Worm (Caenorhabditis elegans) whole organism, L2 larva: Measurements from ENCODE around the gene grl-25.

Source experiments
- F13H6.1 ChIP-seq: sonication (generic microtip); optimal IDR thresholded peaks from 2 replicates; lab custom pipeline; 2016; ENCODE audit warnings: missing genetic modification characterization, missing compliant biosample characterization
- R02D3.7 ChIP-seq: fragments of 150-350 bp; optimal IDR thresholded peaks from 2 replicates; lab custom pipeline; 2014; ENCODE audit warnings: missing biosample characterization, missing genetic modification characterization
- Y55F3AM.14 ChIP-seq: fragments of 200-800 bp; sonication (Bioruptor generic); optimal IDR thresholded peaks from 2 replicates; lab custom pipeline; 2018; ENCODE audit warnings: mild to moderate bottlenecking, missing genetic modification characterization, missing compliant biosample characterization
- ZK546.5 ChIP-seq: sonication (generic microtip); optimal IDR thresholded peaks from 2 replicates; lab custom pipeline; 2017; ENCODE audit warnings: missing biosample characterization, missing genetic modification characterization
- alr-1 ChIP-seq: fragments of 150-350 bp; optimal IDR thresholded peaks from 2 replicates; lab custom pipeline; 2014; ENCODE audit warnings: missing biosample characterization, missing genetic modification characterization
- ama-1 ChIP-seq: fragments of 150-350 bp; optimal IDR thresholded peaks from 2 replicates; lab custom pipeline; 2018; ENCODE audit warnings: inconsistent platforms
- blmp-1 ChIP-seq: sonication (generic microtip); optimal IDR thresholded peaks from 2 replicates; lab custom pipeline; 2017; ENCODE audit warnings: missing genetic modification characterization, mild to moderate bottlenecking, missing compliant biosample characterization, antibody characterized with exemption, moderate library complexity; ENCODE audit not compliant: insufficient read depth
- ceh-16 ChIP-seq: fragments of 150-350 bp; optimal IDR thresholded peaks from 2 replicates; lab custom pipeline; 2014; ENCODE audit warnings: missing biosample characterization, missing genetic modification characterization
- crh-2 ChIP-seq: sonication (generic microtip); optimal IDR thresholded peaks from 2 replicates; lab custom pipeline; 2017; ENCODE audit warnings: missing biosample characterization, missing genetic modification characterization
- dmd-4 ChIP-seq: sonication (generic microtip); optimal IDR thresholded peaks from 2 replicates; lab custom pipeline; 2017; ENCODE audit warnings: missing biosample characterization, missing genetic modification characterization
- egl-27 ChIP-seq: sonication (generic microtip); optimal IDR thresholded peaks from 3 replicates; lab custom pipeline; 2017; ENCODE audit warnings: missing biosample characterization, missing genetic modification reagents, missing genetic modification characterization
- elt-1 ChIP-seq: fragments of 150-350 bp; optimal IDR thresholded peaks from 2 replicates; lab custom pipeline; 2014; ENCODE audit warnings: missing biosample characterization, missing genetic modification characterization
- fos-1 ChIP-seq: fragments of 150-350 bp; optimal IDR thresholded peaks from 2 replicates; lab custom pipeline; 2014; ENCODE audit warnings: missing biosample characterization, missing genetic modification characterization
- gmeb-1 ChIP-seq: fragments of 150-350 bp; optimal IDR thresholded peaks from 2 replicates; lab custom pipeline; 2014; ENCODE audit warnings: missing biosample characterization, missing genetic modification characterization
- lin-13 ChIP-seq: fragments of 150-350 bp; optimal IDR thresholded peaks from 2 replicates; lab custom pipeline; 2014; ENCODE audit warnings: missing biosample characterization, missing genetic modification reagents, missing genetic modification characterization
- lin-39 ChIP-seq: fragments of 150-350 bp; optimal IDR thresholded peaks from 2 replicates; lab custom pipeline; 2014; ENCODE audit warnings: missing biosample characterization, missing genetic modification reagents, missing genetic modification characterization
- lsy-2 ChIP-seq, 2 experiments: fragments of 150-350 bp in 1 of 2; sonication (generic microtip) in 1 of 2; optimal IDR thresholded peaks; 2 replicates each; lab custom pipeline; 2014 to 2017; ENCODE audit warnings: missing biosample characterization in 2 of 2, missing genetic modification characterization in 2 of 2
- mab-5 ChIP-seq: fragments of 150-350 bp; optimal IDR thresholded peaks from 2 replicates; lab custom pipeline; 2014; ENCODE audit warnings: missing biosample characterization, missing genetic modification characterization
- mdl-1 ChIP-seq, 2 experiments: fragments of 150-350 bp in 1 of 2; sonication (generic microtip) in 1 of 2; optimal IDR thresholded peaks; 2 replicates each; lab custom pipeline; 2017; ENCODE audit warnings: missing biosample characterization in 2 of 2, missing genetic modification characterization in 2 of 2
- nhr-10 ChIP-seq: sonication (generic microtip); optimal IDR thresholded peaks from 2 replicates; lab custom pipeline; 2017; ENCODE audit warnings: missing biosample characterization, missing genetic modification characterization
- nhr-11 ChIP-seq: fragments of 150-350 bp; optimal IDR thresholded peaks from 2 replicates; lab custom pipeline; 2014; ENCODE audit warnings: missing biosample characterization, missing genetic modification characterization
- nhr-12 ChIP-seq: fragments of 150-350 bp; optimal IDR thresholded peaks from 2 replicates; lab custom pipeline; 2014; ENCODE audit warnings: missing biosample characterization, missing genetic modification characterization
- nhr-21 ChIP-seq: fragments of 150-350 bp; optimal IDR thresholded peaks from 2 replicates; lab custom pipeline; 2014; ENCODE audit warnings: missing biosample characterization, missing genetic modification characterization
- nhr-23 ChIP-seq: fragments of 150-350 bp; optimal IDR thresholded peaks from 2 replicates; lab custom pipeline; 2014; ENCODE audit warnings: missing biosample characterization, missing genetic modification reagents, missing genetic modification characterization
- nhr-237 ChIP-seq: fragments of 150-350 bp; optimal IDR thresholded peaks from 2 replicates; lab custom pipeline; 2014; ENCODE audit warnings: missing biosample characterization, missing genetic modification characterization
- nhr-25 ChIP-seq: fragments of 150-350 bp; sonication (generic microtip); optimal IDR thresholded peaks from 3 replicates; lab custom pipeline; 2014; ENCODE audit warnings: missing biosample characterization, missing genetic modification characterization
- nhr-6 ChIP-seq: fragments of 150-350 bp; optimal IDR thresholded peaks from 2 replicates; lab custom pipeline; 2014; ENCODE audit warnings: missing biosample characterization, missing genetic modification characterization
- nhr-77 ChIP-seq: fragments of 150-350 bp; optimal IDR thresholded peaks from 2 replicates; lab custom pipeline; 2014; ENCODE audit warnings: missing biosample characterization, missing genetic modification characterization
- peb-1 ChIP-seq: fragments of 150-350 bp; optimal IDR thresholded peaks from 2 replicates; lab custom pipeline; 2014; ENCODE audit warnings: missing biosample characterization, missing genetic modification characterization
- sem-4 ChIP-seq: fragments of 150-350 bp; optimal IDR thresholded peaks from 2 replicates; lab custom pipeline; 2014; ENCODE audit warnings: missing biosample characterization, missing genetic modification reagents, missing genetic modification characterization
- sma-3 ChIP-seq: sonication (generic microtip); optimal IDR thresholded peaks from 2 replicates; lab custom pipeline; 2016; ENCODE audit warnings: missing genetic modification reagents, missing genetic modification characterization, missing compliant biosample characterization
- sma-9 ChIP-seq, 2 experiments: fragments of 150-350 bp in 1 of 2; sonication (generic microtip) in 1 of 2; optimal IDR thresholded peaks; 2 replicates each; lab custom pipeline; 2014 to 2016; ENCODE audit warnings: missing genetic modification characterization in 2 of 2, mild to moderate bottlenecking in 1 of 2, missing biosample characterization in 1 of 2, missing compliant biosample characterization in 1 of 2, missing genetic modification reagents in 1 of 2, moderate library complexity in 1 of 2
- snpc-4 ChIP-seq: fragments of 150-350 bp; optimal IDR thresholded peaks from 2 replicates; lab custom pipeline; 2014; ENCODE audit warnings: missing biosample characterization, missing genetic modification characterization
- unc-55 ChIP-seq: fragments of 150-350 bp; sonication (generic microtip); optimal IDR thresholded peaks from 3 replicates; lab custom pipeline; 2014; ENCODE audit warnings: missing biosample characterization, missing genetic modification reagents, missing genetic modification characterization
- unc-62 ChIP-seq: fragments of 150-350 bp; optimal IDR thresholded peaks from 2 replicates; lab custom pipeline; 2014; ENCODE audit warnings: missing biosample characterization, missing genetic modification reagents, missing genetic modification characterization
- ztf-1 ChIP-seq: fragments of 200-800 bp; sonication (Bioruptor generic); conservative IDR thresholded peaks from 2 replicates; pipeline ENCODE4 v1.3.6; 2022; ENCODE audit warnings: missing genetic modification characterization, missing compliant biosample characterization
- ztf-11 ChIP-seq: sonication (generic microtip); optimal IDR thresholded peaks from 2 replicates; lab custom pipeline; 2017; ENCODE audit warnings: missing biosample characterization, missing genetic modification characterization
- ztf-4 ChIP-seq: fragments of 150-350 bp; optimal IDR thresholded peaks from 2 replicates; lab custom pipeline; 2014; ENCODE audit warnings: missing biosample characterization, missing genetic modification characterization

The grl-25 gene

ce11 chrIII:8984960-8985359 lies 22.9 kb downstream of the grl-25 start (continued):
- TF ChIP-seq lsy-2 (tag; optimal IDR thresholded peaks at IDR 0.05; lab: Kevin White, UChicago) (peak in 1 of 2 experiments; percentile 78), sma-9 (GFP tag; optimal IDR thresholded peaks at IDR 0.05; lab: Kevin White, UChicago) (peak; percentile 83), sma-9 (tag; optimal IDR thresholded peaks at IDR 0.05; lab: Kevin White, UChicago) (no peak), blmp-1 (no peak), egl-27 (tag; lab: Kevin White, UChicago) (peak; percentile 59), nhr-77 (tag; lab: Kevin White, UChicago) (no peak), nhr-21 (tag; lab: Kevin White, UChicago) (no peak), R02D3.7 (tag; lab: Kevin White, UChicago) (no peak), lin-13 (peak; percentile 46), gmeb-1 (tag; lab: Kevin White, UChicago) (no peak), ama-1 (lab: Kevin White, UChicago) (no peak), lin-39 (tag; lab: Kevin White, UChicago) (no peak)
- TF ChIP-seq, all 48 proteins: peak for 19

ce11 chrIII:8985461-8985860 lies 23.4 kb downstream of the grl-25 start:
- TF ChIP-seq nhr-23 (tag; lab: Kevin White, UChicago) (no peak), nhr-237 (tag; lab: Kevin White, UChicago) (no peak), fos-1 (tag; lab: Kevin White, UChicago) (no peak), R02D3.7 (tag; lab: Kevin White, UChicago) (no peak), sem-4 (tag; lab: Kevin White, UChicago) (no peak), unc-55 (GFP tag; lab: Kevin White, UChicago) (no peak), blmp-1 (no peak), snpc-4 (tag; lab: Kevin White, UChicago) (no peak), elt-1 (tag; lab: Kevin White, UChicago) (no peak), nhr-10 (tag; lab: Kevin White, UChicago) (no peak), nhr-25 (tag; lab: Kevin White, UChicago) (no peak), crh-2 (tag; lab: Kevin White, UChicago) (no peak), alr-1 (tag; lab: Kevin White, UChicago) (no peak), Y55F3AM.14 (GFP tag; lab: Kevin White, UChicago) (no peak), nhr-12 (tag; lab: Kevin White, UChicago) (no peak)
- TF ChIP-seq, all 48 proteins: peak for 0

ce11 chrIII:8985965-8986364 lies 23.9 kb downstream of the grl-25 start:
- TF ChIP-seq gmeb-1 (tag; lab: Kevin White, UChicago) (peak; percentile 5), lin-13 (no peak), nhr-10 (tag; lab: Kevin White, UChicago) (no peak), elt-1 (tag; lab: Kevin White, UChicago) (no peak), sma-3 (GFP tag; lab: Kevin White, UChicago) (peak; percentile 47), peb-1 (tag; lab: Kevin White, UChicago) (no peak), ZK546.5 (tag; lab: Kevin White, UChicago) (no peak), F13H6.1 (tag; lab: Kevin White, UChicago) (no peak), unc-62 (GFP tag; lab: Kevin White, UChicago) (no peak), nhr-6 (no peak), lsy-2 (tag; optimal IDR thresholded peaks at IDR 0.05; lab: Kevin White, UChicago) (no peak), nhr-12 (tag; lab: Kevin White, UChicago) (no peak), alr-1 (tag; lab: Kevin White, UChicago) (no peak), ztf-4 (tag; lab: Kevin White, UChicago) (no peak), Y55F3AM.14 (GFP tag; lab: Kevin White, UChicago) (no peak), ztf-11 (tag; lab: Kevin White, UChicago) (no peak), nhr-237 (tag; lab: Kevin White, UChicago) (no peak), nhr-25 (tag; lab: Kevin White, UChicago) (no peak), nhr-23 (tag; lab: Kevin White, UChicago) (no peak), egl-27 (tag; lab: Kevin White, UChicago) (no peak), ama-1 (lab: Kevin White, UChicago) (no peak), nhr-11 (tag; lab: Kevin White, UChicago) (no peak), nhr-21 (tag; lab: Kevin White, UChicago) (peak; percentile 41), ceh-16 (tag; lab: Kevin White, UChicago) (no peak), lin-39 (tag; lab: Kevin White, UChicago) (no peak), ztf-1 (no peak), mab-5 (no peak), crh-2 (tag; lab: Kevin White, UChicago) (no peak), mdl-1 (tag; optimal IDR thresholded peaks at IDR 0.05; lab: Kevin White, UChicago) (no peak), sma-9 (GFP tag; optimal IDR thresholded peaks at IDR 0.05; lab: Kevin White, UChicago) (peak; percentile 63), sma-9 (tag; optimal IDR thresholded peaks at IDR 0.05; lab: Kevin White, UChicago) (no peak), R02D3.7 (tag; lab: Kevin White, UChicago) (no peak), fos-1 (tag; lab: Kevin White, UChicago) (peak; percentile 68), blmp-1 (no peak), dmd-4 (tag; lab: Kevin White, UChicago) (no peak)
